Fruit fly (Drosophila melanogaster): Measurements from ENCODE around the gene Nmd3.
A peak's percentile ranks its signal among the peaks of the same experiment; 100 is the strongest.

Gene Nmd3

dm6 chrX:2172420-2172827 is 12.0 kb downstream of the Nmd3 start, which contains the start of gene ND-B14.5A (continued):
- TF ChIP-seq unpg (GFP tag; optimal IDR thresholded peaks at IDR 0.05) (no peak), wek (GFP tag; optimal IDR thresholded peaks at IDR 0.05) (no peak), CG32772 (GFP tag; IDR thresholded peaks at IDR 0.05) (no peak), CG15073 (GFP tag; optimal IDR thresholded peaks at IDR 0.05) (no peak), bab2 (GFP tag; optimal IDR thresholded peaks at IDR 0.05) (no peak), unc-4 (GFP tag; IDR thresholded peaks at IDR 0.05; ENCODE audit: partially characterized antibody) (peak; percentile 93), nerfin-1 (tag; optimal IDR thresholded peaks at IDR 0.05) (no peak), ato (GFP tag; IDR thresholded peaks at IDR 0.05; ENCODE audit: partially characterized antibody) (peak; percentile 97), CG9932 (GFP tag; IDR thresholded peaks at IDR 0.05) (peak; percentile 19; the same call in 1 of the 2 replicates), D19A (tag; optimal IDR thresholded peaks at IDR 0.05) (no peak), CG3838 (GFP tag; optimal IDR thresholded peaks at IDR 0.05) (no peak), Eip74EF (GFP tag; optimal IDR thresholded peaks at IDR 0.05) (no peak), tna (GFP tag; IDR thresholded peaks at IDR 0.05; ENCODE audit: partially characterized antibody) (peak; percentile 98), Dll (GFP tag; IDR thresholded peaks at IDR 0.05; ENCODE audit: partially characterized antibody) (peak; percentile 92), HmgD (GFP tag; optimal IDR thresholded peaks at IDR 0.05) (no peak), ase (GFP tag; IDR thresholded peaks at IDR 0.05) (no peak), CG2116 (GFP tag; optimal IDR thresholded peaks at IDR 0.05) (peak; percentile 96), vvl (GFP tag; IDR thresholded peaks at IDR 0.05) (peak; percentile 22; the same call in 1 of the 2 replicates), chinmo (GFP tag; IDR thresholded peaks at IDR 0.05; ENCODE audit: partially characterized antibody) (peak; percentile 96), Myb (GFP tag; optimal IDR thresholded peaks at IDR 0.05) (peak; percentile 97), HmgZ (tag; optimal IDR thresholded peaks at IDR 0.05) (peak; percentile 48), nau (GFP tag; optimal IDR thresholded peaks at IDR 0.05) (no peak), abd-A (tag; optimal IDR thresholded peaks at IDR 0.05) (no peak), peb (GFP tag; IDR thresholded peaks at IDR 0.05) (no peak), CG6272 (GFP tag; IDR thresholded peaks at IDR 0.05) (no peak), CG8478 (optimal IDR thresholded peaks at IDR 0.05) (no peak), CG32767 (GFP tag; IDR thresholded peaks at IDR 0.05) (no peak), stwl (tag; optimal IDR thresholded peaks at IDR 0.05) (peak; percentile 74), HLH4C (GFP tag; IDR thresholded peaks at IDR 0.05; ENCODE audit: partially characterized antibody) (peak; percentile 98), Nf-YC (tag; optimal IDR thresholded peaks at IDR 0.05) (peak; percentile 11), nerfin-2 (GFP tag; IDR thresholded peaks at IDR 0.05; ENCODE audit: partially characterized antibody) (peak; percentile 99), amos (GFP tag; IDR thresholded peaks at IDR 0.05; ENCODE audit: partially characterized antibody) (peak; percentile 93), CG10565 (GFP tag; optimal IDR thresholded peaks at IDR 0.05) (no peak), lola (GFP tag; optimal IDR thresholded peaks at IDR 0.05) (no peak), pzg (GFP tag; optimal IDR thresholded peaks at IDR 0.05) (peak; percentile 78), CG11085 (GFP tag; IDR thresholded peaks at IDR 0.05) (no peak), Dek (tag; optimal IDR thresholded peaks at IDR 0.05) (no peak), CG14014 (GFP tag; IDR thresholded peaks at IDR 0.05) (no peak), Asciz (GFP tag; optimal IDR thresholded peaks at IDR 0.05) (no peak), ab (GFP tag; optimal IDR thresholded peaks at IDR 0.05) (no peak), CG18619 (GFP tag; optimal IDR thresholded peaks at IDR 0.05) (no peak), br (optimal IDR thresholded peaks at IDR 0.05) (no peak), lilli (GFP tag; optimal IDR thresholded peaks at IDR 0.05) (no peak), Gsc (GFP tag; IDR thresholded peaks at IDR 0.05) (no peak), CrebB (tag; optimal IDR thresholded peaks at IDR 0.05) (no peak), gfzf (GFP tag; optimal IDR thresholded peaks at IDR 0.05) (peak; percentile 28), CG12071 (GFP tag; optimal IDR thresholded peaks at IDR 0.05) (no peak), H2.0 (GFP tag; IDR thresholded peaks at IDR 0.05) (no peak), CoRest (tag; optimal IDR thresholded peaks at IDR 0.05) (peak; percentile 33), C15 (GFP tag; IDR thresholded peaks at IDR 0.05) (no peak), dm (GFP tag; optimal IDR thresholded peaks at IDR 0.05) (no peak)

All from whole organism, embryonic.